Worm (Caenorhabditis elegans): ENCODE results near the gene C35D10.10.

C35D10.10 gene

ce11 chrIII:4854918-4855317 lies 6.7 kb downstream of the C35D10.10 start, which contains the start of gene C35D10.8:
Gene C35D10.8, plus strand, starts transcription at chrIII:4855218.
- no peak for TF ChIP-seq pes-1 (GFP tag; IDR thresholded peaks at IDR 0.05)
- TF ChIP-seq tbx-11 (GFP tag; IDR thresholded peaks at IDR 0.05): no peak
- no peak for TF ChIP-seq B0310.2 (tag; optimal IDR thresholded peaks at IDR 0.05)
- TF ChIP-seq F13C5.2 (tag; optimal IDR thresholded peaks at IDR 0.05): no peak
- TF ChIP-seq scrt-1 (GFP tag; IDR thresholded peaks at IDR 0.05): no peak
- no peak for TF ChIP-seq tra-4 (tag; optimal IDR thresholded peaks at IDR 0.05)
- TF ChIP-seq flt-1 (GFP tag; IDR thresholded peaks at IDR 0.05): no peak
- no peak for TF ChIP-seq ceh-36 (tag; optimal IDR thresholded peaks at IDR 0.05)
- no peak for TF ChIP-seq hmbx-1 (tag; optimal IDR thresholded peaks at IDR 0.05)
- no peak for TF ChIP-seq hnd-1 (tag; optimal IDR thresholded peaks at IDR 0.05)
- TF ChIP-seq ceh-13 (GFP tag; optimal IDR thresholded peaks at IDR 0.05): no peak
- no peak for TF ChIP-seq sea-1 (GFP tag; conservative IDR thresholded peaks at IDR 0.05)
- no peak for TF ChIP-seq ets-7 (tag; optimal IDR thresholded peaks at IDR 0.05)

ce11 chrIII:4852025-4852424 lies 9.6 kb downstream of the C35D10.10 start, which contains the start of gene ced-4:
Gene ced-4, plus strand, starts transcription at chrIII:4852325.
- TF ChIP-seq ets-7 (tag; optimal IDR thresholded peaks at IDR 0.05) (no peak), sea-1 (GFP tag; conservative IDR thresholded peaks at IDR 0.05) (no peak), flt-1 (GFP tag; IDR thresholded peaks at IDR 0.05) (no peak), tbx-37 (GFP tag; conservative IDR thresholded peaks at IDR 0.05) (no peak), ceh-13 (GFP tag; optimal IDR thresholded peaks at IDR 0.05) (no peak), ama-1 (optimal IDR thresholded peaks at IDR 0.05) (no peak), hnd-1 (tag; optimal IDR thresholded peaks at IDR 0.05) (no peak), B0310.2 (tag; optimal IDR thresholded peaks at IDR 0.05) (no peak), tra-4 (tag; optimal IDR thresholded peaks at IDR 0.05) (no peak), pes-1 (GFP tag; IDR thresholded peaks at IDR 0.05) (no peak), F13C5.2 (tag; optimal IDR thresholded peaks at IDR 0.05) (no peak), aly-1 (tag; optimal IDR thresholded peaks at IDR 0.05) (no peak), hmg-4 (GFP tag; optimal IDR thresholded peaks at IDR 0.05) (no peak), ceh-36 (tag; optimal IDR thresholded peaks at IDR 0.05) (no peak), tbx-11 (GFP tag; IDR thresholded peaks at IDR 0.05) (no peak), scrt-1 (GFP tag; IDR thresholded peaks at IDR 0.05) (no peak)

ce11 chrIII:4850139-4850538 lies 11.5 kb downstream of the C35D10.10 start, which contains the start of gene F26A1.1:
Gene F26A1.1, plus strand, starts transcription at chrIII:4850507.
- no peak for TF ChIP-seq hmg-4 (GFP tag; optimal IDR thresholded peaks at IDR 0.05)
- no peak for TF ChIP-seq tbx-11 (GFP tag; IDR thresholded peaks at IDR 0.05)
- no peak for TF ChIP-seq hnd-1 (tag; optimal IDR thresholded peaks at IDR 0.05)
- TF ChIP-seq ets-7 (tag; optimal IDR thresholded peaks at IDR 0.05): no peak
- no peak for TF ChIP-seq ceh-13 (GFP tag; optimal IDR thresholded peaks at IDR 0.05)

- TF ChIP-seq hmbx-1 (tag; optimal IDR thresholded peaks at IDR 0.05): no peak
- TF ChIP-seq ama-1 (optimal IDR thresholded peaks at IDR 0.05): no peak
- no peak for TF ChIP-seq tra-4 (tag; optimal IDR thresholded peaks at IDR 0.05)
- no peak for TF ChIP-seq tbx-11 (GFP tag; IDR thresholded peaks at IDR 0.05)
- TF ChIP-seq flt-1 (GFP tag; IDR thresholded peaks at IDR 0.05): no peak
- no peak for TF ChIP-seq pes-1 (GFP tag; IDR thresholded peaks at IDR 0.05)
- TF ChIP-seq ceh-36 (tag; optimal IDR thresholded peaks at IDR 0.05): no peak
- no peak for TF ChIP-seq ets-7 (tag; optimal IDR thresholded peaks at IDR 0.05)
- no peak for TF ChIP-seq sea-1 (GFP tag; conservative IDR thresholded peaks at IDR 0.05)
- TF ChIP-seq B0310.2 (tag; optimal IDR thresholded peaks at IDR 0.05): no peak
- no peak for TF ChIP-seq scrt-1 (GFP tag; IDR thresholded peaks at IDR 0.05)
- no peak for TF ChIP-seq ceh-13 (GFP tag; optimal IDR thresholded peaks at IDR 0.05)
- TF ChIP-seq hmg-4 (GFP tag; optimal IDR thresholded peaks at IDR 0.05): no peak
- TF ChIP-seq F13C5.2 (tag; optimal IDR thresholded peaks at IDR 0.05): no peak
- no peak for TF ChIP-seq tbx-37 (GFP tag; conservative IDR thresholded peaks at IDR 0.05)
- TF ChIP-seq aly-1 (tag; optimal IDR thresholded peaks at IDR 0.05): no peak
Measured at ce11 chrIII:4849739-4850138, 11.9 kb downstream of the C35D10.10 start, which contains the start of gene nonu-1. Gene nonu-1, minus strand, starts transcription at chrIII:4849907.

- TF ChIP-seq hmg-4 (GFP tag; optimal IDR thresholded peaks at IDR 0.05) (no peak), B0310.2 (tag; optimal IDR thresholded peaks at IDR 0.05) (no peak), sea-1 (GFP tag; conservative IDR thresholded peaks at IDR 0.05) (no peak), hnd-1 (tag; optimal IDR thresholded peaks at IDR 0.05) (no peak), tbx-11 (GFP tag; IDR thresholded peaks at IDR 0.05) (no peak), F13C5.2 (tag; optimal IDR thresholded peaks at IDR 0.05) (no peak), aly-1 (tag; optimal IDR thresholded peaks at IDR 0.05) (no peak), tbx-37 (GFP tag; conservative IDR thresholded peaks at IDR 0.05) (no peak), ceh-13 (GFP tag; optimal IDR thresholded peaks at IDR 0.05) (no peak), hmbx-1 (tag; optimal IDR thresholded peaks at IDR 0.05) (no peak), ceh-36 (tag; optimal IDR thresholded peaks at IDR 0.05) (no peak), tra-4 (tag; optimal IDR thresholded peaks at IDR 0.05) (no peak), pes-1 (GFP tag; IDR thresholded peaks at IDR 0.05) (no peak), ama-1 (optimal IDR thresholded peaks at IDR 0.05) (no peak), flt-1 (GFP tag; IDR thresholded peaks at IDR 0.05) (no peak)
Measured at ce11 chrIII:4844327-4844726, 17.3 kb downstream of the C35D10.10 start, which contains the start of the genes clec-157 and fkh-5. Gene clec-157, minus strand, starts transcription at chrIII:4844427. Gene fkh-5, plus strand, starts transcription at chrIII:4844662.

- TF ChIP-seq F13C5.2 (tag; optimal IDR thresholded peaks at IDR 0.05): no peak
Measured at ce11 chrIII:4842173-4842572, 19.4 kb downstream of the C35D10.10 start, which contains the start of gene clec-156. Gene clec-156, minus strand, starts transcription at chrIII:4842273.

ce11 chrIII:4837429-4837828 lies 24.2 kb downstream of the C35D10.10 start, which contains the start of the genes acbp-7 and F26A1.19:
Gene acbp-7, plus strand, starts transcription at chrIII:4837729.
Gene F26A1.19, plus strand, starts transcription at chrIII:4837731.
- TF ChIP-seq tbx-11 (GFP tag; IDR thresholded peaks at IDR 0.05) (no peak), ets-7 (tag; optimal IDR thresholded peaks at IDR 0.05) (no peak), hmbx-1 (tag; optimal IDR thresholded peaks at IDR 0.05) (no peak), hmg-4 (GFP tag; optimal IDR thresholded peaks at IDR 0.05) (no peak), tbx-37 (GFP tag; conservative IDR thresholded peaks at IDR 0.05) (no peak), tra-4 (tag; optimal IDR thresholded peaks at IDR 0.05) (no peak), ceh-13 (GFP tag; optimal IDR thresholded peaks at IDR 0.05) (no peak), B0310.2 (tag; optimal IDR thresholded peaks at IDR 0.05) (no peak), ama-1 (optimal IDR thresholded peaks at IDR 0.05) (no peak), F13C5.2 (tag; optimal IDR thresholded peaks at IDR 0.05) (no peak), ceh-36 (tag; optimal IDR thresholded peaks at IDR 0.05) (no peak), flt-1 (GFP tag; IDR thresholded peaks at IDR 0.05) (no peak), hnd-1 (tag; optimal IDR thresholded peaks at IDR 0.05) (no peak), sea-1 (GFP tag; conservative IDR thresholded peaks at IDR 0.05) (no peak), aly-1 (tag; optimal IDR thresholded peaks at IDR 0.05) (no peak), pes-1 (GFP tag; IDR thresholded peaks at IDR 0.05) (no peak), scrt-1 (GFP tag; IDR thresholded peaks at IDR 0.05) (no peak)

All from whole organism, early embryonic.